Worm (Caenorhabditis elegans): ENCODE measurements around the gene T04C12.33.

- no peak for TF ChIP-seq W03F9.2 (tag; optimal IDR thresholded peaks at IDR 0.05)
- no peak for TF ChIP-seq him-1 (tag; optimal IDR thresholded peaks at IDR 0.05)
These were observed 5.3 kb upstream of the T04C12.33 start, which contains the start of gene dhs-18 for ce11 chrV:11046730-11047129.

Data from whole organism, L4/young adult.